Worm (Caenorhabditis elegans) whole organism, L4 larva: Measurements from ENCODE around the gene txt-1.

Source experiments
- F26F4.8 ChIP-seq: fragments of 200-800 bp; sonication (Bioruptor generic); conservative IDR thresholded peaks from 2 replicates; pipeline ENCODE4 v1.3.6; 2022; ENCODE audit warnings: missing genetic modification characterization, missing compliant biosample characterization
- F44E2.7 ChIP-seq: fragments of 200-800 bp; sonication (Bioruptor generic); IDR thresholded peaks from 2 replicates; pipeline ENCODE4 v2.1.2; 2022; ENCODE audit warnings: missing genetic modification characterization, missing compliant biosample characterization
- F49E8.2 ChIP-seq: sonication (generic microtip); optimal IDR thresholded peaks from 2 replicates; lab custom pipeline; 2016; ENCODE audit warnings: missing compliant biosample characterization, mild to moderate bottlenecking, missing genetic modification characterization, borderline replicate concordance
- T26A8.4 ChIP-seq: fragments of 200-800 bp; sonication (Bioruptor generic); IDR thresholded peaks from 2 replicates; pipeline ENCODE4 v1.3.6; 2022; ENCODE audit warnings: missing genetic modification characterization, missing compliant biosample characterization
- ZK337.2 ChIP-seq: fragments of 200-800 bp; sonication (Bioruptor generic); IDR thresholded peaks from 2 replicates; pipeline ENCODE4 v1.3.6; 2022; ENCODE audit warnings: missing genetic modification reagents, missing genetic modification characterization, missing compliant biosample characterization
- aha-1 ChIP-seq: fragments of 150-350 bp; peaks from one replicate; lab custom pipeline; 2014; ENCODE audit warnings: missing biosample characterization, missing genetic modification characterization
- aly-2 ChIP-seq: sonication (generic microtip); optimal IDR thresholded peaks from 2 replicates; lab custom pipeline; 2018; ENCODE audit warnings: missing biosample characterization, missing genetic modification characterization
- ama-1 ChIP-seq: fragments of 150-350 bp; optimal IDR thresholded peaks from 2 replicates; lab custom pipeline; 2014; ENCODE audit warnings: inconsistent platforms, mixed read lengths
- ceh-20 ChIP-seq: fragments of 200-800 bp; sonication (Bioruptor generic); IDR thresholded peaks from 2 replicates; pipeline ENCODE4 v1.3.6; 2022; ENCODE audit warnings: missing genetic modification reagents, missing genetic modification characterization, missing compliant biosample characterization
- ceh-32 ChIP-seq: sonication (generic microtip); optimal IDR thresholded peaks from 2 replicates; lab custom pipeline; 2016; ENCODE audit warnings: mild to moderate bottlenecking, missing genetic modification characterization, missing compliant biosample characterization; ENCODE audit not compliant: poor library complexity
- ceh-44 ChIP-seq: fragments of 200-800 bp; sonication (Bioruptor generic); IDR thresholded peaks from 2 replicates; pipeline ENCODE4 v1.3.6; 2022; ENCODE audit warnings: missing genetic modification reagents, missing genetic modification characterization, missing compliant biosample characterization
- ces-1 ChIP-seq: fragments of 150-350 bp; sonication (generic microtip); optimal IDR thresholded peaks from 4 replicates; lab custom pipeline; 2014; ENCODE audit warnings: missing biosample characterization, missing genetic modification reagents, missing genetic modification characterization
- cey-2 ChIP-seq: sonication (generic microtip); optimal IDR thresholded peaks from 3 replicates; lab custom pipeline; 2017; ENCODE audit warnings: missing genetic modification characterization, mild to moderate bottlenecking, missing compliant biosample characterization, antibody characterized with exemption, borderline replicate concordance; ENCODE audit not compliant: insufficient read depth
- daf-12 ChIP-seq: fragments of 150-350 bp; optimal IDR thresholded peaks from 2 replicates; lab custom pipeline; 2014; ENCODE audit warnings: missing biosample characterization, missing genetic modification reagents, missing genetic modification characterization
- daf-19 ChIP-seq: fragments of 200-800 bp; sonication (Bioruptor generic); conservative IDR thresholded peaks from 2 replicates; pipeline ENCODE4 v1.3.6; 2022; ENCODE audit warnings: missing genetic modification characterization, missing compliant biosample characterization
- dmd-8 ChIP-seq: fragments of 200-800 bp; sonication (Bioruptor generic); IDR thresholded peaks from 2 replicates; pipeline ENCODE4 v1.3.6; 2022; ENCODE audit warnings: missing genetic modification characterization, missing compliant biosample characterization
- dmd-9 ChIP-seq: fragments of 200-800 bp; sonication (Bioruptor generic); IDR thresholded peaks from 2 replicates; pipeline ENCODE4 v1.3.6; 2022; ENCODE audit warnings: missing genetic modification reagents, missing genetic modification characterization, missing compliant biosample characterization
- dpl-1 ChIP-seq: fragments of 150-350 bp; optimal IDR thresholded peaks from 2 replicates; lab custom pipeline; 2014; ENCODE audit warnings: missing biosample characterization, missing genetic modification reagents, missing genetic modification characterization
- duxl-1 ChIP-seq: sonication (generic microtip); optimal IDR thresholded peaks from 2 replicates; lab custom pipeline; 2016; ENCODE audit warnings: mild to moderate bottlenecking, missing genetic modification characterization, moderate library complexity, missing compliant biosample characterization; ENCODE audit not compliant: poor library complexity
- dve-1 ChIP-seq: sonication (generic microtip); optimal IDR thresholded peaks from 2 replicates; lab custom pipeline; 2017; ENCODE audit warnings: antibody characterized with exemption, mild to moderate bottlenecking, missing genetic modification characterization, missing compliant biosample characterization; ENCODE audit not compliant: insufficient read depth
- egl-27 ChIP-seq: sonication (generic microtip); optimal IDR thresholded peaks from 3 replicates; lab custom pipeline; 2017; ENCODE audit warnings: missing biosample characterization, missing genetic modification reagents, missing genetic modification characterization
- egl-43 ChIP-seq: fragments of 200-800 bp; sonication (Bioruptor generic); IDR thresholded peaks from 2 replicates; pipeline ENCODE4 v1.3.6; 2022; ENCODE audit warnings: missing genetic modification reagents, missing genetic modification characterization, missing compliant biosample characterization
- fos-1 ChIP-seq: fragments of 150-350 bp; optimal IDR thresholded peaks from 2 replicates; lab custom pipeline; 2014; ENCODE audit warnings: missing biosample characterization, missing genetic modification characterization
- hlh-11 ChIP-seq: fragments of 200-800 bp; sonication (Bioruptor generic); optimal IDR thresholded peaks from 2 replicates; lab custom pipeline; 2018; ENCODE audit warnings: mild to moderate bottlenecking, missing genetic modification characterization, missing compliant biosample characterization
- lin-1 ChIP-seq: fragments of 200-800 bp; sonication (Bioruptor generic); IDR thresholded peaks from 2 replicates; pipeline ENCODE4 v1.3.6; 2022; ENCODE audit warnings: missing genetic modification reagents, missing genetic modification characterization, missing compliant biosample characterization
- lin-13 ChIP-seq: fragments of 150-350 bp; optimal IDR thresholded peaks from 2 replicates; lab custom pipeline; 2014; ENCODE audit warnings: missing biosample characterization, missing genetic modification reagents, missing genetic modification characterization
- lin-38 ChIP-seq: fragments of 200-800 bp; sonication (Bioruptor generic); IDR thresholded peaks from 2 replicates; pipeline ENCODE4 v1.3.6; 2022; ENCODE audit warnings: missing genetic modification reagents, missing genetic modification characterization, missing compliant biosample characterization
- lir-3 ChIP-seq: sonication (generic microtip); optimal IDR thresholded peaks from 2 replicates; lab custom pipeline; 2016; ENCODE audit warnings: mild to moderate bottlenecking, missing genetic modification characterization, missing compliant biosample characterization
- lsy-2 ChIP-seq, 2 experiments: fragments of 150-350 bp in 1 of 2; sonication (generic microtip) in 1 of 2; optimal IDR thresholded peaks; 2 replicates each; lab custom pipeline; 2014 to 2017; ENCODE audit warnings: missing biosample characterization in 2 of 2, missing genetic modification characterization in 2 of 2
- madf-5 ChIP-seq, 2 experiments: fragments of 200-800 bp; sonication (Bioruptor generic); IDR thresholded peaks; 2 replicates each; pipeline ENCODE4 v1.3.6; 2022; ENCODE audit warnings: missing compliant biosample characterization in 2 of 2, missing genetic modification characterization in 2 of 2
- madf-9 ChIP-seq: fragments of 200-800 bp; sonication (Bioruptor generic); conservative IDR thresholded peaks from 2 replicates; pipeline ENCODE4 v1.3.6; 2022; ENCODE audit warnings: missing genetic modification reagents, missing genetic modification characterization, missing compliant biosample characterization
- mdt-29 ChIP-seq: fragments of 200-800 bp; sonication (Bioruptor generic); IDR thresholded peaks from 2 replicates; pipeline ENCODE4 v1.3.6; 2022; ENCODE audit warnings: missing genetic modification reagents, missing genetic modification characterization, missing compliant biosample characterization
- mep-1 ChIP-seq: fragments of 150-350 bp; sonication (generic microtip); optimal IDR thresholded peaks from 3 replicates; lab custom pipeline; 2014; ENCODE audit warnings: missing biosample characterization, missing genetic modification characterization
- mes-2 ChIP-seq: sonication (generic microtip); optimal IDR thresholded peaks from 2 replicates; lab custom pipeline; 2016; ENCODE audit warnings: missing genotype, mild to moderate bottlenecking, missing genetic modification characterization, missing compliant biosample characterization; ENCODE audit not compliant: poor library complexity, severe bottlenecking
- mxl-2 ChIP-seq: fragments of 200-800 bp; sonication (Bioruptor generic); conservative IDR thresholded peaks from 2 replicates; pipeline ENCODE4 v1.3.6; 2022; ENCODE audit warnings: missing genetic modification reagents, missing genetic modification characterization, missing compliant biosample characterization
- mxl-3 ChIP-seq: fragments of 200-800 bp; sonication (Bioruptor generic); optimal IDR thresholded peaks from 2 replicates; lab custom pipeline; 2018; ENCODE audit warnings: mild to moderate bottlenecking, missing genetic modification characterization, missing compliant biosample characterization
- nhr-10 ChIP-seq: fragments of 150-350 bp; optimal IDR thresholded peaks from 2 replicates; lab custom pipeline; 2014; ENCODE audit warnings: missing biosample characterization, missing genetic modification characterization
- nhr-28 ChIP-seq: fragments of 150-350 bp; optimal IDR thresholded peaks from 2 replicates; lab custom pipeline; 2014; ENCODE audit warnings: missing biosample characterization, missing genetic modification characterization
- nhr-41 ChIP-seq: fragments of 200-800 bp; sonication (Bioruptor generic); IDR thresholded peaks from 2 replicates; pipeline ENCODE4 v1.3.6; 2022; ENCODE audit warnings: missing genetic modification reagents, missing genetic modification characterization, missing compliant biosample characterization
- nhr-42 ChIP-seq: fragments of 200-800 bp; sonication (Bioruptor generic); IDR thresholded peaks from 2 replicates; pipeline ENCODE4 v1.3.6; 2022; ENCODE audit warnings: missing genetic modification characterization, missing compliant biosample characterization
- nhr-76 ChIP-seq: fragments of 150-350 bp; optimal IDR thresholded peaks from 2 replicates; lab custom pipeline; 2014; ENCODE audit warnings: missing biosample characterization, missing genetic modification characterization
- nhr-77 ChIP-seq: fragments of 150-350 bp; optimal IDR thresholded peaks from 2 replicates; lab custom pipeline; 2014; ENCODE audit warnings: missing biosample characterization, missing genetic modification characterization
- pha-4 ChIP-seq, 2 experiments: fragments of 150-350 bp in 1 of 2; fragments of 200-800 bp in 1 of 2; sonication (Bioruptor generic) in 1 of 2; IDR thresholded peaks in 1 of 2; optimal IDR thresholded peaks in 1 of 2; 2 replicates each; pipeline versions ENCODE4 v1.3.6 to Lab custom; 2014 to 2022; ENCODE audit warnings: missing genetic modification characterization in 2 of 2, missing genetic modification reagents in 2 of 2, missing biosample characterization in 1 of 2, missing compliant biosample characterization in 1 of 2
- php-3 ChIP-seq: fragments of 200-800 bp; sonication (Bioruptor generic); IDR thresholded peaks from 2 replicates; pipeline ENCODE4 v1.3.6; 2022; ENCODE audit warnings: missing genetic modification reagents, missing genetic modification characterization, missing compliant biosample characterization
- skn-1 ChIP-seq: fragments of 150-350 bp; optimal IDR thresholded peaks from 2 replicates; lab custom pipeline; 2014; ENCODE audit warnings: missing biosample characterization, missing genetic modification characterization
- snpc-4 ChIP-seq: fragments of 150-350 bp; optimal IDR thresholded peaks from 2 replicates; lab custom pipeline; 2014; ENCODE audit warnings: missing biosample characterization, missing genetic modification characterization
- spr-3 ChIP-seq: fragments of 200-800 bp; sonication (Bioruptor generic); optimal IDR thresholded peaks from 2 replicates; lab custom pipeline; 2018; ENCODE audit warnings: mild to moderate bottlenecking, missing genetic modification characterization, missing compliant biosample characterization
- tra-1 ChIP-seq: fragments of 200-800 bp; sonication (Bioruptor generic); IDR thresholded peaks from 2 replicates; pipeline ENCODE4 v1.3.6; 2022; ENCODE audit warnings: missing genetic modification reagents, missing genetic modification characterization, missing compliant biosample characterization
- zag-1 ChIP-seq: fragments of 150-350 bp; optimal IDR thresholded peaks from 2 replicates; lab custom pipeline; 2014; ENCODE audit warnings: missing biosample characterization, missing genetic modification characterization
- zip-2 ChIP-seq: fragments of 150-350 bp; optimal IDR thresholded peaks from 2 replicates; lab custom pipeline; 2014; ENCODE audit warnings: missing biosample characterization, missing genetic modification characterization
- ztf-11 ChIP-seq: fragments of 150-350 bp; optimal IDR thresholded peaks from 2 replicates; lab custom pipeline; 2014; ENCODE audit warnings: missing biosample characterization, missing genetic modification characterization
- ztf-7 ChIP-seq: fragments of 150-350 bp; optimal IDR thresholded peaks from 2 replicates; lab custom pipeline; 2014; ENCODE audit warnings: missing biosample characterization, missing genetic modification characterization

Gene txt-1

ce11 chrII:66322-66721, 39.7 kb upstream of the txt-1 start (continued):
- no peak for TF ChIP-seq duxl-1 (tag; lab: Kevin White, UChicago)
- TF ChIP-seq zip-2: no peak
- TF ChIP-seq madf-9 (GFP tag; lab: Robert Waterston, UW): peak; percentile 71
- TF ChIP-seq mxl-3 (GFP tag; lab: Kevin White, UChicago): peak; percentile 82
- TF ChIP-seq tra-1: no peak
- TF ChIP-seq nhr-42 (GFP tag; lab: Robert Waterston, UW): no peak
- TF ChIP-seq dve-1 (tag; lab: Kevin White, UChicago): peak; percentile 43
- TF ChIP-seq hlh-11 (tag; lab: Kevin White, UChicago): peak; percentile 82
- TF ChIP-seq lin-38: no peak
- no peak for TF ChIP-seq lin-1 (GFP tag; lab: Robert Waterston, UW)
- no peak for TF ChIP-seq ztf-7
- no peak for TF ChIP-seq fos-1 (tag; lab: Kevin White, UChicago)
- TF ChIP-seq snpc-4 (tag; lab: Kevin White, UChicago): no peak
- TF ChIP-seq mdt-29: no peak
- no peak for TF ChIP-seq nhr-41 (GFP tag; lab: Robert Waterston, UW)
- TF ChIP-seq nhr-76 (tag; lab: Kevin White, UChicago): no peak
- TF ChIP-seq madf-5 (GFP tag; IDR thresholded peaks at IDR 0.05; lab: Robert Waterston, UW): no peak
- TF ChIP-seq mxl-2 (GFP tag; lab: Robert Waterston, UW): no peak
- TF ChIP-seq ceh-32 (tag; lab: Kevin White, UChicago): no peak
- TF ChIP-seq F26F4.8 (GFP tag; lab: Robert Waterston, UW): no peak
- TF ChIP-seq nhr-77: no peak
- no peak for TF ChIP-seq ces-1 (GFP tag; lab: Kevin White, UChicago)
- peak; percentile 38 for TF ChIP-seq mep-1 (tag; lab: Kevin White, UChicago)
- TF ChIP-seq skn-1 (tag; lab: Kevin White, UChicago): no peak
- TF ChIP-seq egl-43: no peak
- TF ChIP-seq cey-2 (tag; lab: Kevin White, UChicago): no peak
- TF ChIP-seq ceh-20 (GFP tag; lab: Robert Waterston, UW): no peak
- TF ChIP-seq ama-1 (lab: Kevin White, UChicago): no peak
- no peak for TF ChIP-seq ZK337.2
- no peak for TF ChIP-seq lin-13 (GFP tag; lab: Kevin White, UChicago)
- TF ChIP-seq dpl-1 (GFP tag; lab: Kevin White, UChicago): no peak
- TF ChIP-seq lsy-2 (tag; optimal IDR thresholded peaks at IDR 0.05; lab: Kevin White, UChicago): no peak
- TF ChIP-seq daf-12 (tag; lab: Kevin White, UChicago): no peak
- TF ChIP-seq nhr-28 (tag; lab: Kevin White, UChicago): peak; percentile 51
- TF ChIP-seq T26A8.4: no peak; the same call in 1 of the 2 replicates
- no peak for TF ChIP-seq zag-1 (tag; lab: Kevin White, UChicago)
- TF ChIP-seq aly-2 (tag; lab: Kevin White, UChicago): no peak
- no peak for TF ChIP-seq pha-4 (GFP tag; IDR thresholded peaks at IDR 0.05; lab: Robert Waterston, UW)
- no peak for TF ChIP-seq pha-4 (tag; optimal IDR thresholded peaks at IDR 0.05; lab: Kevin White, UChicago)
- no peak for TF ChIP-seq spr-3
- TF ChIP-seq daf-19: no peak
- no peak for TF ChIP-seq php-3
- no peak for TF ChIP-seq lir-3 (tag; lab: Kevin White, UChicago)
- TF ChIP-seq ceh-44: no peak
- no peak for TF ChIP-seq nhr-10
- no peak for TF ChIP-seq F44E2.7
- no peak for TF ChIP-seq F49E8.2 (tag; lab: Kevin White, UChicago)
- no peak for TF ChIP-seq mes-2
- TF ChIP-seq dmd-8 (GFP tag; lab: Robert Waterston, UW): no peak
- TF ChIP-seq egl-27 (tag; lab: Kevin White, UChicago): no peak
- TF ChIP-seq aha-1 (tag; lab: Kevin White, UChicago): peak; percentile 86
- TF ChIP-seq ztf-11: no peak
- no peak for TF ChIP-seq dmd-9 (GFP tag; lab: Robert Waterston, UW)
